Worm (Caenorhabditis elegans) whole organism, early embryonic: Measurements from ENCODE around the gene fig-1.

Experiments
- B0310.2 ChIP-seq: sonication (generic microtip); optimal IDR thresholded peaks from 2 replicates; lab custom pipeline; 2016; ENCODE audit warnings: mild to moderate bottlenecking, missing genetic modification characterization, missing compliant biosample characterization
- F13C5.2 ChIP-seq: sonication (generic microtip); optimal IDR thresholded peaks from 2 replicates; lab custom pipeline; 2017; ENCODE audit warnings: mild to moderate bottlenecking, missing genetic modification characterization, inconsistent platforms, missing compliant biosample characterization
- aly-1 ChIP-seq: sonication (generic microtip); optimal IDR thresholded peaks from 2 replicates; lab custom pipeline; 2016; ENCODE audit warnings: missing genetic modification characterization, missing compliant biosample characterization
- ama-1 ChIP-seq: fragments of 150-350 bp; optimal IDR thresholded peaks from 2 replicates; lab custom pipeline; 2014
- ceh-13 ChIP-seq: fragments of 200-800 bp; sonication (Bioruptor generic); optimal IDR thresholded peaks from 2 replicates; lab custom pipeline; 2018; ENCODE audit warnings: mild to moderate bottlenecking, missing genetic modification characterization, missing compliant biosample characterization
- ceh-36 ChIP-seq: sonication (generic microtip); optimal IDR thresholded peaks from 2 replicates; lab custom pipeline; 2016; ENCODE audit warnings: missing genetic modification characterization, inconsistent platforms, missing compliant biosample characterization
- ets-7 ChIP-seq: sonication (generic microtip); optimal IDR thresholded peaks from 2 replicates; lab custom pipeline; 2016; ENCODE audit warnings: missing genotype, missing genetic modification characterization, missing compliant biosample characterization
- flt-1 ChIP-seq: fragments of 200-800 bp; sonication (Bioruptor generic); IDR thresholded peaks from 2 replicates; pipeline ENCODE4 v1.3.6; 2022; ENCODE audit warnings: missing genetic modification characterization, missing compliant biosample characterization
- hmbx-1 ChIP-seq: sonication (generic microtip); optimal IDR thresholded peaks from 2 replicates; lab custom pipeline; 2016; ENCODE audit warnings: mild to moderate bottlenecking, missing genetic modification characterization, missing compliant biosample characterization
- hmg-4 ChIP-seq: fragments of 200-800 bp; sonication (Bioruptor generic); optimal IDR thresholded peaks from 2 replicates; lab custom pipeline; 2018; ENCODE audit warnings: mild to moderate bottlenecking, missing genetic modification characterization, missing compliant biosample characterization
- hnd-1 ChIP-seq: sonication (generic microtip); optimal IDR thresholded peaks from 2 replicates; lab custom pipeline; 2016; ENCODE audit warnings: missing genetic modification characterization, missing compliant biosample characterization
- pes-1 ChIP-seq: fragments of 200-800 bp; sonication (Bioruptor generic); IDR thresholded peaks from 2 replicates; pipeline ENCODE4 v1.3.6; 2022; ENCODE audit warnings: missing genetic modification reagents, missing genetic modification characterization, missing compliant biosample characterization
- scrt-1 ChIP-seq: fragments of 200-800 bp; sonication (Bioruptor generic); IDR thresholded peaks from 2 replicates; pipeline ENCODE4 v1.3.6; 2022; ENCODE audit warnings: missing genetic modification characterization, missing compliant biosample characterization
- sea-1 ChIP-seq: fragments of 200-800 bp; sonication (Bioruptor generic); conservative IDR thresholded peaks from 2 replicates; pipeline ENCODE4 v1.3.6; 2022; ENCODE audit warnings: missing genetic modification characterization, missing compliant biosample characterization
- tbx-11 ChIP-seq: fragments of 200-800 bp; sonication (Bioruptor generic); IDR thresholded peaks from 2 replicates; pipeline ENCODE4 v1.3.6; 2022; ENCODE audit warnings: missing genetic modification characterization, missing compliant biosample characterization
- tbx-37 ChIP-seq: fragments of 200-800 bp; sonication (Bioruptor generic); conservative IDR thresholded peaks from 2 replicates; pipeline ENCODE4 v1.3.6; 2022; ENCODE audit warnings: missing genetic modification reagents, missing genetic modification characterization, missing compliant biosample characterization
- tra-4 ChIP-seq: sonication (generic microtip); optimal IDR thresholded peaks from 2 replicates; lab custom pipeline; 2017; ENCODE audit warnings: missing genetic modification characterization, missing compliant biosample characterization

Gene fig-1

DNA sequence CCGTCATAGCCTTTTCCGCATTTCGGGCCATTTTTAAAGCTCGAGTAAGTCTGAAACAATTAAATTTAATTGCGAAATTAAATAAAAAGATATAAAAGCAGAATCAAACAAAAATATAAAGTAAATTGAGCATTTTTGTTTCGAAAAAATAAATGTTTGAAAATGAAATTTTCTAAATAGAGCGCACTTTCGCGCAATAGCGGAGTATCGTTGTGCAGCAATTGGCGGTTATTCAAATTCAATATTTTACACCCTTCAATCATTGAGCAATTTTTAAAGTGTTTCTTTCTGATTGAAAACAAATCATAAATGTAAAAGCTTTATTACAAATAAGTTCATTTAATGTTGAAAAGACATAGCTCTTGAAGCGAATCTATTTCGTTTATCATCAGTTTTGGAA lies 19.6 kb upstream of the fig-1 start, which contains the start of gene isy-1:
TSS of gene isy-1 (minus strand) at position 50 of the 400 bp plus-strand sequence.
- TF ChIP-seq tbx-11 (GFP tag; lab: Robert Waterston, UW) = no peak
- TF ChIP-seq ceh-36 (tag; lab: Kevin White, UChicago) = no peak
- TF ChIP-seq tbx-37 (GFP tag; lab: Robert Waterston, UW) = no peak
- no peak for TF ChIP-seq scrt-1 (GFP tag; lab: Robert Waterston, UW)
- TF ChIP-seq tra-4 (tag; lab: Kevin White, UChicago) = no peak
- TF ChIP-seq F13C5.2 (tag; lab: Kevin White, UChicago) = peak; percentile 23

DNA sequence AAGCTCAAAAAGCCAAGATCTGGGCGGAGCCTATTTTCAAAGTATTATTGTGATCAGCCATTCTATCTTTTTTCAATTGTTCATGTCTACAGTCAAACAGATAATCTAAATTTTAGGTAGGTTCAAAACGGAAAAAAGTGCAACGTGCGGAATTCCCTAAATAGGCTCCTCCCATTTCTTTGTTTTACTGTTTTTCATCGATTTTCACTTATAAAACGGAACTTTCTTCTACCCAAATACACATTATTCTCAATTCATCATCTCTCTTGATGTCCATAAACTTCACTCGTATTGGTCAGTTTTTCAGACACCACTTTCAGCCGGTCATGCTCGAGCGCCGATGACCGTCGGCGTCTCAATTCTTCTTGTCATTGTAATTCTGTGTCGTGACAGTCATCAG lies 17.8 kb upstream of the fig-1 start, which contains the start of gene F53B7.7:
TSS of gene F53B7.7 (plus strand) at position 301 of the 400 bp plus-strand sequence.
- TF ChIP-seq sea-1 (GFP tag; lab: Robert Waterston, UW) (no peak), ceh-36 (tag; lab: Kevin White, UChicago) (no peak), tbx-11 (GFP tag; lab: Robert Waterston, UW) (no peak), aly-1 (no peak), ama-1 (lab: Kevin White, UChicago) (no peak)

DNA sequence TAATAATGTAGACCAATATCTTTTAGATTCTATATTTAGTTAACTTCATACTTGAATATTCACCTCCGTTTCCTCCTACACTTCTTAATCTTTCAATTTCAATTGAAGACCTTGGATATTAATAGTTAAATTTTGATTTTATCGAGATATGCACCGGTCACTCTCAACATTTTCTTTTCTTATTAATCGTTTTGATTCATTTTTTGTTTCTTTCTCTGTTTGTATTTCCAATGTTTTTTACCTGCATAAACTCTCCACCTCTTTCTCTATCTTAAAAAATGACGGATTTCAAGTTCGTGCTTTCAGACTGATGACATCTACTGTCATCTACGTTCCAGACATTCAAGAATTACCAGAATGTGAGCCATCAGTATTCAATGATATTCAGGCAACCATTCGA lies 10.8 kb upstream of the fig-1 start, which contains the start of gene frpr-9:
TSS of gene frpr-9 (plus strand) at position 301 of the 400 bp plus-strand sequence.
- TF ChIP-seq flt-1 (GFP tag; lab: Robert Waterston, UW) (no peak), ets-7 (tag; lab: Kevin White, UChicago) (no peak), ceh-13 (GFP tag; lab: Kevin White, UChicago) (no peak), scrt-1 (GFP tag; lab: Robert Waterston, UW) (no peak), hmg-4 (GFP tag; lab: Kevin White, UChicago) (no peak), tbx-11 (GFP tag; lab: Robert Waterston, UW) (no peak), aly-1 (no peak), tbx-37 (GFP tag; lab: Robert Waterston, UW) (no peak), ama-1 (lab: Kevin White, UChicago) (no peak), tra-4 (tag; lab: Kevin White, UChicago) (no peak), F13C5.2 (tag; lab: Kevin White, UChicago) (no peak), sea-1 (GFP tag; lab: Robert Waterston, UW) (no peak)

DNA sequence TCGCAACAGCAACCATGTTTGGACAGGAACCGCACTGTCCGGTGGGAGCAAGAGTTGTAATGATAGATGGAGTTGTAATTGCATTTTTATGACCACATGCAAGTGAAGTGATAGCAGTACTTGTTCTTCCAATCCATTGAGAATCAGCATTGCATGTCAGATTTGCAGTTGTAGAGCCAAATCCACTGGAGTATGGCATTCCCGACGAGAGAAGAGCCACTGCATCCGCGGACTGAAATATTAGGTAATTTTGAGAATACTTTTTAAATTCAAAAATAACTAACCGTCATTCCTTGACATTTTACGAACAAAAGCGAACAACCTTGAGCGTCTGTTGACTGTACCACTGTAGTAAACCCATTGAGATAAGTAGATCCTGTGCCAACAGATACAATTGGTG lies 5.9 kb downstream of the fig-1 start:
- TF ChIP-seq hmbx-1 (tag; lab: Kevin White, UChicago) = no peak
- TF ChIP-seq tbx-37 (GFP tag; lab: Robert Waterston, UW) = no peak
- TF ChIP-seq flt-1 (GFP tag; lab: Robert Waterston, UW) = no peak
- no peak for TF ChIP-seq tbx-11 (GFP tag; lab: Robert Waterston, UW)
- TF ChIP-seq hmg-4 (GFP tag; lab: Kevin White, UChicago) = no peak
- TF ChIP-seq ceh-36 (tag; lab: Kevin White, UChicago) = no peak
- TF ChIP-seq B0310.2 (tag; lab: Kevin White, UChicago) = no peak
- TF ChIP-seq ceh-13 (GFP tag; lab: Kevin White, UChicago) = no peak
- no peak for TF ChIP-seq ama-1 (lab: Kevin White, UChicago)
- TF ChIP-seq scrt-1 (GFP tag; lab: Robert Waterston, UW) = no peak
- no peak for TF ChIP-seq hnd-1 (tag; lab: Kevin White, UChicago)
- no peak for TF ChIP-seq sea-1 (GFP tag; lab: Robert Waterston, UW)
- TF ChIP-seq F13C5.2 (tag; lab: Kevin White, UChicago) = no peak
- TF ChIP-seq aly-1 = no peak
- TF ChIP-seq ets-7 (tag; lab: Kevin White, UChicago) = no peak
- no peak for TF ChIP-seq pes-1 (GFP tag; lab: Robert Waterston, UW)

DNA sequence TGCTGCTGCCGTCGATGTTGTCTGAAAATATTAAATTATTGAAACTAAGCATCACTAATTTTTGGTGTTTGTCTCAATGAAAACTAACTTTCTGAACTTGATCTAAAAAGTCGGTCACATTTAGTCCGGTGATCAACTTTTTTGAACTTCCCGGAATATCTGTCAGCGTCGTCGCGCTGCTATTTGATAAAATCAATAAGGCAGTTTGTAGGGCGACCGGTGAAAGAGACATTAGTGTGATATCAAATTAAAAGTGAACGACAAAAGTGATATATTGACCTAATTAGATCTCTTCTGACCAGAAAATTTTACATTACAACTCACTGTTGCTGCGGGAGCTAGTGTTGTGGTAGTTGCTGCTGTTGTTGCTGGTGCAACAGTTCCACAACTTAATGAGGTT lies 10.1 kb downstream of the fig-1 start:
- no peak for TF ChIP-seq B0310.2 (tag; lab: Kevin White, UChicago)
- no peak for TF ChIP-seq hmg-4 (GFP tag; lab: Kevin White, UChicago)
- no peak for TF ChIP-seq sea-1 (GFP tag; lab: Robert Waterston, UW)
- TF ChIP-seq hmbx-1 (tag; lab: Kevin White, UChicago) = no peak
- no peak for TF ChIP-seq ceh-36 (tag; lab: Kevin White, UChicago)
- TF ChIP-seq flt-1 (GFP tag; lab: Robert Waterston, UW) = no peak

DNA sequence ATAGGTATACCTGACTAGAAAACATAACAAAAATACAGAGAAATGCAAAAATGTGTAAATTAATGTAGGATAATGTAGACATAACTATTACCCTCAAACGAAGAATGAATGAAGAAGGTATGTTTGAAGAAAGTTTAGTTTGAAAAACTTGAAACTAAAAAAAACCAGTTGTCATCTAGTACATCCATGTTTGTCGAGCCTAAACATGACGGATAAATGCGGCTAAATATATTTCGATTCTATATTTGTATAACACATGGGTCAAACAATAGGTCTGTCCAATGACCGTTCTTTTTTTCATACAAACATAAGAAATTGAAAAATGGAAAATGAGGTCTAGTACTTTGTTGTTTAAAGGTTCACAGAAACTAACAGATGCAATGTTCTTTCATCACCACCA lies 10.9 kb downstream of the fig-1 start, which contains the start of gene F17C11.22:
TSS of gene F17C11.22 (minus strand) at position 101 of the 400 bp plus-strand sequence.
- TF ChIP-seq hnd-1 (tag; lab: Kevin White, UChicago) (no peak), ceh-36 (tag; lab: Kevin White, UChicago) (no peak), hmbx-1 (tag; lab: Kevin White, UChicago) (no peak), ets-7 (tag; lab: Kevin White, UChicago) (no peak), scrt-1 (GFP tag; lab: Robert Waterston, UW) (no peak), sea-1 (GFP tag; lab: Robert Waterston, UW) (no peak), pes-1 (GFP tag; lab: Robert Waterston, UW) (no peak), flt-1 (GFP tag; lab: Robert Waterston, UW) (no peak), B0310.2 (tag; lab: Kevin White, UChicago) (no peak), ama-1 (lab: Kevin White, UChicago) (no peak), aly-1 (no peak), F13C5.2 (tag; lab: Kevin White, UChicago) (no peak), ceh-13 (GFP tag; lab: Kevin White, UChicago) (no peak), tbx-37 (GFP tag; lab: Robert Waterston, UW) (no peak)

DNA sequence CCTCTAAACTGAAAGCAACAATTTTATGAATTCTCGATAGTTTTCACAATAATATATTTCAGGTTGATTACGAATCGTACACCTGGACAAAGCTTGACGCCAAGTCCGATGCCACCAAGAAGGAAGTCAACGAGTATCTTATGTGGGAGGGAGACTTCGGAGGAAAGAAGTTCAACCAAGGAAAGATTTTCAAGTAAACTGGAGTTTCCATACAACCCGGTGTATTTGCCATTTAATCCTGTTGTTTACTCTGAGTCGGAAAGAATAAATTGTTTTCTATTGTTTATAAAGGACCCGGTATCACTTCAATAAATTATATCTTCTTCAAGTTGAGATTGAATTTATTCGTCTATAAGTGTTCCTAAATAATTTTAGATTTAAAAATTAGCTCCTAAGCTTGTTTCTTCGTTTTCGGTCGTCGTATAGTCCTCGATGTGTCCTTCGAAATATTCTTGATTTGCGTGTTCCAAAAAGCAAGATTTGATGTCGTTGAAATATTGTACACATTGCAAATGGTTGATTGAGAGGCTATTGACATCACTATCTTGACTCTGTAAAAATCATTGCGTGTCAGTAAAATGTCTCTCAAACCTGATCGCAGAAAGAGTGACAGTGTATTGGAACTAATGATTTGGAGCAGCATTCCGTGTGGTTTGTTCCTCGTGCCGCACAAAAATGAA lies 13.3 kb downstream of the fig-1 start:
- no peak for TF ChIP-seq ets-7 (tag; lab: Kevin White, UChicago)
- no peak for TF ChIP-seq tbx-11 (GFP tag; lab: Robert Waterston, UW)
- no peak for TF ChIP-seq ama-1 (lab: Kevin White, UChicago)
- no peak for TF ChIP-seq tra-4 (tag; lab: Kevin White, UChicago)
- no peak for TF ChIP-seq flt-1 (GFP tag; lab: Robert Waterston, UW)
